Worm (Caenorhabditis elegans) whole organism, dauer: ENCODE measurements around the gene sss-1.

ENCODE experiments used
- unc-62 ChIP-seq: sonication (generic microtip); optimal IDR thresholded peaks from 2 replicates; lab custom pipeline; 2017; ENCODE audit warnings: missing biosample characterization, missing genetic modification reagents, missing genetic modification characterization

The sss-1 gene

ce11 chrIV:9889857-9890256, 3.7 kb downstream of the sss-1 start, which contains the start of gene ttbk-3:
Gene ttbk-3, minus strand, starts transcription at chrIV:9889957.
- TF ChIP-seq unc-62 (GFP tag; lab: Kevin White, UChicago): no peak

ce11 chrIV:9884257-9884656, 9.3 kb downstream of the sss-1 start, which contains the start of the genes prp-18 and mccc-1:
Gene prp-18, minus strand, starts transcription at chrIV:9884383.
Gene mccc-1, plus strand, starts transcription at chrIV:9884570.
- no peak for TF ChIP-seq unc-62 (GFP tag; lab: Kevin White, UChicago)

- no peak for TF ChIP-seq unc-62 (GFP tag; lab: Kevin White, UChicago)
These were observed 14.6 kb downstream of the sss-1 start, which contains the start of gene nhr-4 for ce11 chrIV:9878893-9879379. Gene nhr-4, plus strand, starts transcription at chrIV:9879329.

ce11 chrIV:9875646-9876045, 17.9 kb downstream of the sss-1 start:
- no peak for TF ChIP-seq unc-62 (GFP tag; lab: Kevin White, UChicago)

ce11 chrIV:9873837-9874236, 19.7 kb downstream of the sss-1 start:
- TF ChIP-seq unc-62 (GFP tag; lab: Kevin White, UChicago): no peak

ce11 chrIV:9872786-9873185, 20.8 kb downstream of the sss-1 start:
- TF ChIP-seq unc-62 (GFP tag; lab: Kevin White, UChicago): no peak

ce11 chrIV:9872210-9872609, 21.3 kb downstream of the sss-1 start:
- no peak for TF ChIP-seq unc-62 (GFP tag; lab: Kevin White, UChicago)

- no peak for TF ChIP-seq unc-62 (GFP tag; lab: Kevin White, UChicago)
These were observed 24.2 kb downstream of the sss-1 start for ce11 chrIV:9869344-9869743.

- TF ChIP-seq unc-62 (GFP tag; lab: Kevin White, UChicago): no peak
These were observed 25.6 kb downstream of the sss-1 start for ce11 chrIV:9867915-9868314.

ce11 chrIV:9866865-9867264, 26.7 kb downstream of the sss-1 start:
- no peak for TF ChIP-seq unc-62 (GFP tag; lab: Kevin White, UChicago)

ce11 chrIV:9864778-9865177, 28.8 kb downstream of the sss-1 start, which contains the start of the genes K07F5.15 and K07F5.22:
Gene K07F5.15, plus strand, starts transcription at chrIV:9865078.
Gene K07F5.22, plus strand, starts transcription at chrIV:9865078.
- TF ChIP-seq unc-62 (GFP tag; lab: Kevin White, UChicago): no peak

ce11 chrIV:9863817-9864216, 29.7 kb downstream of the sss-1 start, which contains the start of gene K07F5.16:
Gene K07F5.16, plus strand, starts transcription at chrIV:9864117.
- no peak for TF ChIP-seq unc-62 (GFP tag; lab: Kevin White, UChicago)

- TF ChIP-seq unc-62 (GFP tag; lab: Kevin White, UChicago): no peak
These were observed 31.6 kb downstream of the sss-1 start, which contains the start of gene K07F5.14 for ce11 chrIV:9861921-9862320. Gene K07F5.14, plus strand, starts transcription at chrIV:9862221.

- no peak for TF ChIP-seq unc-62 (GFP tag; lab: Kevin White, UChicago)
These were observed 34.6 kb downstream of the sss-1 start for ce11 chrIV:9858970-9859369.

- no peak for TF ChIP-seq unc-62 (GFP tag; lab: Kevin White, UChicago)
These were observed 35.5 kb downstream of the sss-1 start, which contains the start of gene npp-1 for ce11 chrIV:9857952-9858488. Gene npp-1, plus strand, starts transcription at chrIV:9858488.

- no peak for TF ChIP-seq unc-62 (GFP tag; lab: Kevin White, UChicago)
These were observed 37.8 kb downstream of the sss-1 start, which contains the start of gene K07F5.12 for ce11 chrIV:9855712-9856111. Gene K07F5.12, plus strand, starts transcription at chrIV:9856012.

ce11 chrIV:9854952-9855351, 38.6 kb downstream of the sss-1 start:
- no peak for TF ChIP-seq unc-62 (GFP tag; lab: Kevin White, UChicago)
